Comparison of ENCODE assay signal across 5 fruit fly cellular contexts in the genomic region with DNA sequence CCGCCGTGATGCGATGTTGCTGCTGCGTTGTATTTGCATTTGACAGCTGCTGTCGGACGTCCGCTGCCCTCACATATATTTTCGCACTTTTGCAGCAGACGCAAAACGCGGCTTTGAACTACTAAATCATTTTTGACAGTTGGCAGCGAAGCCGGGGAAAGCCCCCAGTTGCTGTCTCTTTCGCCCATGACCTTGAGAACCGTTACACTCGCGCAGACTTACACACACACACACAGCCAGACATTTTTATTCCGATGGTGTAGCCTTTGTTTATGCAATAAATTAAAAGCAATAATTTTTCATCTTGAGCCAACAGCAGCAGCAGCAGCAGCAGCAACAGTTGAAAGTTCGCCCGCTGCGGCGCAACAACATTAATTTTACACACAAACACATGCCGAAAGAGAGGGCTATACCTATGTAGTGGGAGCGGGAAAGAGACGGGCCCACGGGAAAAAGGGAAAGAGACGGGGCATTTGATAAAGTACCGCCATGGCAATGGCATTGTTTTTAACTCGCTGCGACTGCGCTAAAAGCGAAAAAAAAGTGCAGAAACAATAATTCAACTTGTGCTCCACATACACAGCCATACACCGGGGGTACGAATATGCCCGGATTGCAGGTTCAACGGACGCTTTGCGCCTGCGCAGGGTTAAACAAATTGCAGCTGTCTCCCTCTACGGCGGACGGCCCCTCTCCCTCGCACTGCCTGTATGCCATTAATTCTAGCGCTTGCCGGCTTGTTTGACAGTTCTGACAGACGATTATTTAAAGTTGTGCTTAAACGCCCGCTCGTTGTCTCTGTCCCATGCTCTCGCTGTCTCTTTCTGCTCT.
TF ChIP-seq lines count a peak whose summit lies in the region.

No protein-coding gene starts in this region.

- TF ChIP-seq CTCF in whole organism, embryonic (GFP tag; optimal IDR thresholded peaks at IDR 0.05; lab: Kevin White, UChicago), result no peak

TF ChIP-seq in whole organism, 6 proteins besides CTCF, POLR2A, EP300 and RAD21:
- TF ChIP-seq pan (optimal IDR thresholded peaks at IDR 0.05; lab: Kevin White, UChicago) (no peak), Dll (optimal IDR thresholded peaks at IDR 0.05; lab: Kevin White, UChicago) (no peak), psq (optimal IDR thresholded peaks at IDR 0.05; lab: Kevin White, UChicago) (no peak), EcR (GFP tag; optimal IDR thresholded peaks at IDR 0.05; lab: Kevin White, UChicago) (peak in 1 of 2 experiments; percentile 26), CG8478 (optimal IDR thresholded peaks at IDR 0.05; lab: Kevin White, UChicago) (peak; percentile 3)

TF ChIP-seq in whole organism, embryonic, 481 proteins besides CTCF, POLR2A, EP300 and RAD21 (continues in another document):
- TF ChIP-seq al (GFP tag; IDR thresholded peaks at IDR 0.05; lab: Robert Waterston, UW) (no peak), CG11695 (GFP tag; IDR thresholded peaks at IDR 0.05; lab: Robert Waterston, UW) (0 out of 3 replicates have a peak, but pooled peaks have one; percentile 15), CG11456 (GFP tag; IDR thresholded peaks at IDR 0.05; lab: Robert Waterston, UW) (no peak), Scr (GFP tag; IDR thresholded peaks at IDR 0.05; lab: Robert Waterston, UW; ENCODE audit: partially characterized antibody) (0 out of 2 replicates have a peak, but pooled peaks have one; percentile 13), cg (GFP tag; optimal IDR thresholded peaks at IDR 0.05; lab: Kevin White, UChicago) (peak; percentile 16), tll (GFP tag; optimal IDR thresholded peaks at IDR 0.05; lab: Kevin White, UChicago) (peak in 1 of 2 experiments; percentile 72), CG2889 (GFP tag; IDR thresholded peaks at IDR 0.05; lab: Robert Waterston, UW) (0 out of 3 replicates have a peak, but pooled peaks have one; percentile 39), CG13424 (tag; optimal IDR thresholded peaks at IDR 0.05; lab: Kevin White, UChicago) (no peak), ranshi (GFP tag; IDR thresholded peaks at IDR 0.05; lab: Robert Waterston, UW) (no peak), CG15011 (GFP tag; optimal IDR thresholded peaks at IDR 0.05; lab: Kevin White, UChicago) (no peak), chinmo (GFP tag; IDR thresholded peaks at IDR 0.05; lab: Robert Waterston, UW; ENCODE audit: partially characterized antibody) (0 out of 4 replicates have a peak, but pooled peaks have one; percentile 36), Xrp1 (GFP tag; IDR thresholded peaks at IDR 0.05; lab: Robert Waterston, UW) (no peak), ewg (GFP tag; optimal IDR thresholded peaks at IDR 0.05; lab: Kevin White, UChicago) (peak; percentile 95), sqz (GFP tag; optimal IDR thresholded peaks at IDR 0.05; lab: Kevin White, UChicago) (no peak), Nf-YC (tag; optimal IDR thresholded peaks at IDR 0.05; lab: Kevin White, UChicago) (peak; percentile 69), Atf6 (GFP tag; IDR thresholded peaks at IDR 0.05; lab: Robert Waterston, UW) (0 out of 2 replicates have a peak, but pooled peaks have one; percentile 19), CG10321 (GFP tag; IDR thresholded peaks at IDR 0.05; lab: Robert Waterston, UW) (peak; percentile 62)

TF ChIP-seq in whole organism, prepupa, 60 proteins besides CTCF, POLR2A, EP300 and RAD21:
- 0 out of 3 replicates have a peak, but pooled peaks have one; percentile 13 for TF ChIP-seq CG6163 (GFP tag; IDR thresholded peaks at IDR 0.05; lab: Robert Waterston, UW)
- TF ChIP-seq cyc (GFP tag; optimal IDR thresholded peaks at IDR 0.05; lab: Kevin White, UChicago), result no peak
- TF ChIP-seq svp (GFP tag; lab: Kevin White, UChicago), result peak; percentile 37
- TF ChIP-seq CG6854 (GFP tag; optimal IDR thresholded peaks at IDR 0.05; lab: Kevin White, UChicago), result no peak
- peak; percentile 3 for TF ChIP-seq Hr39 (GFP tag; optimal IDR thresholded peaks at IDR 0.05; lab: Kevin White, UChicago)
TF ChIP-seq in whole organism, prepupa: peak in this region for 3.

TF ChIP-seq in whole organism, pupa, 21 proteins besides CTCF, POLR2A, EP300 and RAD21:
- peak; percentile 58 for TF ChIP-seq EcR (GFP tag; optimal IDR thresholded peaks at IDR 0.05; lab: Kevin White, UChicago)
- TF ChIP-seq gl (tag; optimal IDR thresholded peaks at IDR 0.05; lab: Kevin White, UChicago), result no peak
- TF ChIP-seq CG15710 (tag; optimal IDR thresholded peaks at IDR 0.05; lab: Kevin White, UChicago), result no peak

TF ChIP-seq in whole organism, wandering third instar larva, 38 proteins besides CTCF, POLR2A, EP300 and RAD21:
- TF ChIP-seq Rel (GFP tag; optimal IDR thresholded peaks at IDR 0.05; lab: Kevin White, UChicago) (no peak), Rel (tag; optimal IDR thresholded peaks at IDR 0.05; lab: Kevin White, UChicago) (peak; percentile 78), Hr78 (GFP tag; optimal IDR thresholded peaks at IDR 0.05; lab: Kevin White, UChicago) (no peak)
TF ChIP-seq in whole organism, wandering third instar larva: peak in this region for 1.
